Fruit fly (Drosophila melanogaster) whole organism, embryonic: Measurements from ENCODE around the gene CG33325.
A peak's percentile ranks its signal among the peaks of the same experiment; 100 is the strongest.

Experiments
- Ada2b ChIP-seq: fragments of 200-800 bp; sonication (Bioruptor generic); IDR thresholded peaks from 2 replicates; pipeline ENCODE4 v1.3.6; 2022; ENCODE audit warnings: missing biosample characterization, missing genetic modification characterization
- Blimp-1 ChIP-seq: fragments of 200-800 bp; sonication (Bioruptor generic); optimal IDR thresholded peaks from 3 replicates; lab custom pipeline; 2018; ENCODE audit warnings: missing biosample characterization, missing genetic modification characterization, mild to moderate bottlenecking, moderate library complexity, missing genetic modification reagents
- CG10274 ChIP-seq: fragments of 200-800 bp; sonication (Bioruptor generic); optimal IDR thresholded peaks from 3 replicates; lab custom pipeline; 2017; ENCODE audit warnings: missing biosample characterization, mild to moderate bottlenecking, missing genetic modification characterization
- CG10431 ChIP-seq: fragments of 200-800 bp; sonication (Bioruptor generic); optimal IDR thresholded peaks from 3 replicates; lab custom pipeline; 2018; ENCODE audit warnings: missing biosample characterization, mild to moderate bottlenecking, missing genetic modification characterization
- CG11560 ChIP-seq: fragments of 200-800 bp; sonication (Bioruptor generic); IDR thresholded peaks from 3 replicates; pipeline ENCODE4 v1.3.6; 2022; ENCODE audit warnings: missing biosample characterization, missing genetic modification characterization
- CG12155 ChIP-seq: fragments of 200-800 bp; sonication (Bioruptor generic); optimal IDR thresholded peaks from 3 replicates; lab custom pipeline; 2016; ENCODE audit warnings: missing biosample characterization, missing genetic modification characterization
- CG14667 ChIP-seq: fragments of 200-800 bp; sonication (Bioruptor generic); IDR thresholded peaks from 2 replicates; pipeline ENCODE4 v1.3.6; 2022; ENCODE audit warnings: missing biosample characterization, missing genetic modification characterization
- CG15269 ChIP-seq: fragments of 200-800 bp; sonication (Bioruptor generic); optimal IDR thresholded peaks from 2 replicates; lab custom pipeline; 2018; ENCODE audit warnings: missing biosample characterization, mild to moderate bottlenecking, missing genetic modification characterization, moderate library complexity
- CG1647 ChIP-seq: fragments of 200-800 bp; sonication (Bioruptor generic); optimal IDR thresholded peaks from 3 replicates; lab custom pipeline; 2016; ENCODE audit warnings: missing biosample characterization, missing genetic modification characterization
- CG16863 ChIP-seq: fragments of 200-800 bp; sonication (Bioruptor generic); optimal IDR thresholded peaks from 3 replicates; lab custom pipeline; 2016; ENCODE audit warnings: missing biosample characterization, missing genetic modification characterization
- CG17361 ChIP-seq: fragments of 200-800 bp; sonication (Bioruptor generic); IDR thresholded peaks from 3 replicates; pipeline ENCODE4 v1.3.6; 2022; ENCODE audit warnings: missing biosample characterization, missing genetic modification characterization
- CG1792 ChIP-seq: fragments of 200-800 bp; sonication (Bioruptor generic); optimal IDR thresholded peaks from 2 replicates; lab custom pipeline; 2016; ENCODE audit warnings: missing biosample characterization, missing genetic modification characterization
- CG2120 ChIP-seq: fragments of 200-800 bp; sonication (Bioruptor generic); optimal IDR thresholded peaks from 3 replicates; lab custom pipeline; 2016; ENCODE audit warnings: missing biosample characterization, missing genetic modification characterization
- CG2712 ChIP-seq: fragments of 200-800 bp; optimal IDR thresholded peaks from 3 replicates; lab custom pipeline; 2019; ENCODE audit warnings: missing biosample characterization, mild to moderate bottlenecking, missing genetic modification characterization, moderate library complexity
- CG4424 ChIP-seq: fragments of 200-800 bp; sonication (Bioruptor generic); optimal IDR thresholded peaks from 3 replicates; lab custom pipeline; 2016; ENCODE audit warnings: missing biosample characterization, missing genetic modification characterization
- CG6765 ChIP-seq: fragments of 200-800 bp; sonication (Bioruptor generic); optimal IDR thresholded peaks from 3 replicates; lab custom pipeline; 2017; ENCODE audit warnings: missing biosample characterization, mild to moderate bottlenecking, missing genetic modification characterization
- CG7786 ChIP-seq: fragments of 200-800 bp; sonication (Bioruptor generic); optimal IDR thresholded peaks from 2 replicates; lab custom pipeline; 2016; ENCODE audit warnings: missing biosample characterization, missing genetic modification characterization
- CG8359 ChIP-seq: fragments of 200-800 bp; sonication (Bioruptor generic); optimal IDR thresholded peaks from 2 replicates; lab custom pipeline; 2017; ENCODE audit warnings: missing biosample characterization, mild to moderate bottlenecking, missing genetic modification characterization, borderline replicate concordance
- CG8765 ChIP-seq: fragments of 200-800 bp; sonication (Bioruptor generic); IDR thresholded peaks from 2 replicates; pipeline ENCODE4 v1.3.6; 2022; ENCODE audit warnings: missing biosample characterization, missing genetic modification characterization
- D ChIP-seq, 2 experiments: fragments of 200-800 bp in 1 of 2; fragments of >200 bp in 1 of 2; sonication (Bioruptor generic) in 1 of 2; optimal IDR thresholded peaks; 2 replicates in 1 of 2; 3 replicates in 1 of 2; lab custom pipeline; 2017; ENCODE audit warnings: mild to moderate bottlenecking in 1 of 2, missing biosample characterization in 1 of 2, missing genetic modification characterization in 1 of 2, missing genetic modification reagents in 1 of 2
- D19A ChIP-seq: fragments of 200-800 bp; optimal IDR thresholded peaks from 3 replicates; lab custom pipeline; 2019; ENCODE audit warnings: missing biosample characterization, mild to moderate bottlenecking, missing genetic modification characterization, moderate library complexity
- Deaf1 ChIP-seq: fragments of 200-800 bp; optimal IDR thresholded peaks from 3 replicates; lab custom pipeline; 2019; ENCODE audit warnings: missing biosample characterization, mild to moderate bottlenecking, missing genetic modification characterization, moderate library complexity
- Dip3 ChIP-seq: fragments of 200-800 bp; sonication (Bioruptor generic); optimal IDR thresholded peaks from 3 replicates; lab custom pipeline; 2016; ENCODE audit warnings: missing biosample characterization, missing genetic modification characterization
- E2f2 ChIP-seq: fragments of 200-800 bp; sonication (Bioruptor generic); IDR thresholded peaks from 2 replicates; pipeline ENCODE4 v1.3.6; 2022; ENCODE audit warnings: missing biosample characterization, missing genetic modification characterization
- MESR4 ChIP-seq: fragments of 200-800 bp; sonication (Bioruptor generic); optimal IDR thresholded peaks from 2 replicates; lab custom pipeline; 2018; ENCODE audit warnings: missing biosample characterization, mild to moderate bottlenecking, missing genetic modification characterization, moderate library complexity
- Mad ChIP-seq: fragments of 200-800 bp; sonication (Bioruptor generic); optimal IDR thresholded peaks from 2 replicates; lab custom pipeline; 2016; ENCODE audit warnings: missing biosample characterization, missing genetic modification characterization
- Mrtf ChIP-seq: fragments of 200-800 bp; sonication (Bioruptor generic); IDR thresholded peaks from 3 replicates; pipeline ENCODE4 v1.3.6; 2022; ENCODE audit warnings: missing biosample characterization, missing genetic modification characterization
- NK7.1 ChIP-seq: fragments of 200-800 bp; sonication (Bioruptor generic); optimal IDR thresholded peaks from 3 replicates; lab custom pipeline; 2016; ENCODE audit warnings: missing biosample characterization, missing genetic modification characterization
- Poxn ChIP-seq: fragments of 200-800 bp; sonication (Bioruptor generic); IDR thresholded peaks from 2 replicates; pipeline ENCODE4 v1.3.6; 2022; ENCODE audit warnings: missing biosample characterization, missing genetic modification characterization
- Ssrp ChIP-seq: fragments of 200-800 bp; sonication (Bioruptor generic); optimal IDR thresholded peaks from 2 replicates; lab custom pipeline; 2018; ENCODE audit warnings: missing biosample characterization, mild to moderate bottlenecking, missing genetic modification characterization, moderate library complexity
- Trl ChIP-seq, 3 experiments: fragments of >200 bp in 2 of 3; fragments of 200-800 bp in 1 of 3; sonication (Bioruptor generic) in 1 of 3; optimal IDR thresholded peaks; 2 replicates in 1 of 3; 3 replicates in 2 of 3; lab custom pipeline; 2016 to 2017; ENCODE audit warnings: missing biosample characterization in 1 of 3, missing genetic modification characterization in 1 of 3
- az2 ChIP-seq: fragments of 200-800 bp; sonication (Bioruptor generic); optimal IDR thresholded peaks from 3 replicates; lab custom pipeline; 2016; ENCODE audit warnings: missing biosample characterization, missing genetic modification characterization
- bab2 ChIP-seq: fragments of 200-800 bp; sonication (Bioruptor generic); optimal IDR thresholded peaks from 2 replicates; lab custom pipeline; 2016; ENCODE audit warnings: missing biosample characterization, missing genetic modification characterization
- bsh ChIP-seq, 2 experiments: fragments of 200-800 bp; sonication (Bioruptor generic); optimal IDR thresholded peaks; 2 replicates each; lab custom pipeline; 2017 to 2018; ENCODE audit warnings: mild to moderate bottlenecking in 2 of 2, missing biosample characterization in 2 of 2, missing genetic modification characterization in 2 of 2, moderate library complexity in 1 of 2
- cad ChIP-seq: fragments of >200 bp; optimal IDR thresholded peaks from 2 replicates; lab custom pipeline; 2017; ENCODE audit warnings: missing biosample characterization, missing genetic modification characterization
- dimm ChIP-seq: fragments of 200-800 bp; sonication (Bioruptor generic); IDR thresholded peaks from 2 replicates; pipeline ENCODE4 v1.3.6; 2022; ENCODE audit warnings: missing biosample characterization, missing genetic modification characterization
- ems ChIP-seq: fragments of 200-800 bp; sonication (Bioruptor generic); optimal IDR thresholded peaks from 3 replicates; lab custom pipeline; 2016; ENCODE audit warnings: missing biosample characterization, missing genetic modification characterization
- exex ChIP-seq: fragments of 200-800 bp; sonication (Bioruptor generic); optimal IDR thresholded peaks from 4 replicates; lab custom pipeline; 2018; ENCODE audit warnings: missing biosample characterization, mild to moderate bottlenecking, missing genetic modification characterization, moderate library complexity
- gce ChIP-seq: fragments of 200-800 bp; sonication (Bioruptor generic); IDR thresholded peaks from 3 replicates; pipeline ENCODE4 v1.3.6; 2022; ENCODE audit warnings: missing biosample characterization, missing genetic modification characterization
- lab ChIP-seq: fragments of 200-800 bp; sonication (Bioruptor generic); optimal IDR thresholded peaks from 3 replicates; lab custom pipeline; 2017; ENCODE audit warnings: missing biosample characterization, missing genetic modification characterization, mild to moderate bottlenecking, moderate library complexity, missing genetic modification reagents
- pros ChIP-seq: fragments of 200-800 bp; sonication (Bioruptor generic); optimal IDR thresholded peaks from 3 replicates; lab custom pipeline; 2019; ENCODE audit warnings: missing biosample characterization, mild to moderate bottlenecking, missing genetic modification characterization, moderate library complexity
- psq ChIP-seq: fragments of 200-800 bp; sonication (Bioruptor generic); optimal IDR thresholded peaks from 2 replicates; lab custom pipeline; 2017; ENCODE audit warnings: missing biosample characterization, missing genetic modification characterization
- sd ChIP-seq: fragments of 200-800 bp; sonication (Bioruptor generic); optimal IDR thresholded peaks from 3 replicates; lab custom pipeline; 2018; ENCODE audit warnings: missing biosample characterization, mild to moderate bottlenecking, missing genetic modification characterization, moderate library complexity
- sens-2 ChIP-seq: fragments of 200-800 bp; sonication (Bioruptor generic); IDR thresholded peaks from 2 replicates; pipeline ENCODE4 v1.3.6; 2022; ENCODE audit warnings: missing biosample characterization, missing genetic modification characterization
- sim ChIP-seq: fragments of 200-800 bp; sonication (Bioruptor generic); IDR thresholded peaks from 2 replicates; pipeline ENCODE4 v1.3.6; 2022; ENCODE audit warnings: missing biosample characterization, missing genetic modification characterization
- sisA ChIP-seq: fragments of 200-800 bp; sonication (Bioruptor generic); IDR thresholded peaks from 2 replicates; pipeline ENCODE4 v1.3.6; 2022; ENCODE audit warnings: missing biosample characterization, missing genetic modification characterization
- so ChIP-seq: fragments of 200-800 bp; sonication (Bioruptor generic); IDR thresholded peaks from 3 replicates; pipeline ENCODE4 v1.3.6; 2022; ENCODE audit warnings: missing biosample characterization, missing genetic modification characterization
- sr ChIP-seq: fragments of 200-800 bp; sonication (Bioruptor generic); IDR thresholded peaks from 3 replicates; pipeline ENCODE4 v1.3.6; 2022; ENCODE audit warnings: missing biosample characterization, missing genetic modification characterization
- stwl ChIP-seq: fragments of 200-800 bp; sonication (Bioruptor generic); optimal IDR thresholded peaks from 3 replicates; lab custom pipeline; 2018; ENCODE audit warnings: missing biosample characterization, mild to moderate bottlenecking, missing genetic modification characterization, moderate library complexity
- trh ChIP-seq: fragments of 200-800 bp; sonication (Bioruptor generic); optimal IDR thresholded peaks from 2 replicates; lab custom pipeline; 2016; ENCODE audit warnings: missing biosample characterization, missing genetic modification characterization

Gene CG33325

dm6 chr3R:8652731-8653130, 27.1 kb downstream of the CG33325 start, which contains the start of the genes Sys1 and Dhod (continued):
- TF ChIP-seq Blimp-1 (peak; percentile 35), CG8765 (GFP tag; lab: Robert Waterston, UW) (peak; percentile 49; the same call in 1 of the 2 replicates), cad (GFP tag; lab: Kevin White, UChicago) (no peak), Dip3 (GFP tag; lab: Kevin White, UChicago) (peak; percentile 77), CG1647 (GFP tag; lab: Kevin White, UChicago) (peak; percentile 35), gce (0 out of 3 replicates have a peak, but pooled peaks have one; percentile 40), CG11560 (tag; lab: Robert Waterston, UW) (no peak; the same call in 2 of the 3 replicates), dimm (no peak), Mad (GFP tag; lab: Kevin White, UChicago) (peak; percentile 48), Poxn (no peak), az2 (GFP tag; lab: Kevin White, UChicago) (peak; percentile 53), D19A (peak; percentile 45), stwl (tag; lab: Kevin White, UChicago) (peak; percentile 31), Deaf1 (tag; lab: Kevin White, UChicago) (peak; percentile 2), MESR4 (GFP tag; lab: Kevin White, UChicago) (peak; percentile 56), Ssrp (tag; lab: Kevin White, UChicago) (peak; percentile 8), CG14667 (GFP tag; lab: Robert Waterston, UW) (peak; percentile 47), CG15269 (tag; lab: Kevin White, UChicago) (peak; percentile 64), CG4424 (GFP tag; lab: Kevin White, UChicago) (peak; percentile 70), CG6765 (GFP tag; lab: Kevin White, UChicago) (no peak), sisA (GFP tag; lab: Robert Waterston, UW) (peak; percentile 58), Mrtf (GFP tag; lab: Robert Waterston, UW) (no peak), CG7786 (GFP tag; lab: Kevin White, UChicago) (peak; percentile 77), D (optimal IDR thresholded peaks at IDR 0.05; lab: Kevin White, UChicago) (no peak), D (GFP tag; optimal IDR thresholded peaks at IDR 0.05; lab: Kevin White, UChicago) (no peak), CG1792 (GFP tag; lab: Kevin White, UChicago) (peak; percentile 33), psq (GFP tag; lab: Kevin White, UChicago) (no peak), CG2712 (tag; lab: Kevin White, UChicago) (peak; percentile 74), Ada2b (peak; percentile 68; the same call in 1 of the 2 replicates), CG10431 (GFP tag; lab: Kevin White, UChicago) (no peak), NK7.1 (GFP tag; lab: Kevin White, UChicago) (peak; percentile 39), CG2120 (peak; percentile 86), pros (GFP tag; lab: Kevin White, UChicago) (no peak), so (peak; percentile 70; the same call in 2 of the 3 replicates), bsh (GFP tag; optimal IDR thresholded peaks at IDR 0.05; lab: Kevin White, UChicago) (peak in 1 of 2 experiments; percentile 53), sim (GFP tag; lab: Robert Waterston, UW) (no peak), Trl (optimal IDR thresholded peaks at IDR 0.05; lab: Kevin White, UChicago) (no peak), Trl (GFP tag; optimal IDR thresholded peaks at IDR 0.05; lab: Kevin White, UChicago) (peak; percentile 70), bab2 (GFP tag; lab: Kevin White, UChicago) (peak; percentile 49), sens-2 (GFP tag; lab: Robert Waterston, UW) (peak; percentile 36; the same call in 1 of the 2 replicates), CG17361 (peak; percentile 68; the same call in 2 of the 3 replicates), E2f2 (GFP tag; lab: Robert Waterston, UW) (no peak; the same call in 1 of the 2 replicates), CG8359 (no peak), CG10274 (GFP tag; lab: Kevin White, UChicago) (no peak), CG16863 (GFP tag; lab: Kevin White, UChicago) (peak; percentile 58), lab (peak; percentile 70), sr (no peak), sd (peak; percentile 72), exex (tag; lab: Kevin White, UChicago) (peak; percentile 22), CG12155 (peak; percentile 62), trh (GFP tag; lab: Kevin White, UChicago) (no peak), ems (peak; percentile 82)
